Fruit fly (Drosophila melanogaster) whole organism: ENCODE data around the gene CG13041.

Source experiments
- CG8478 ChIP-seq: fragments of >200 bp; optimal IDR thresholded peaks from 2 replicates; lab custom pipeline; 2018; ENCODE audit warnings: inconsistent platforms
- Dll ChIP-seq: fragments of >200 bp; optimal IDR thresholded peaks from 2 replicates; lab custom pipeline; 2017
- EcR ChIP-seq, 2 experiments: fragments of >200 bp; optimal IDR thresholded peaks; 2 replicates each; lab custom pipeline; 2017; ENCODE audit warnings: missing biosample characterization in 2 of 2, missing genetic modification characterization in 2 of 2, missing genetic modification reagents in 2 of 2
- pan ChIP-seq: fragments of >200 bp; optimal IDR thresholded peaks from 2 replicates; lab custom pipeline; 2017
- psq ChIP-seq: fragments of >200 bp; optimal IDR thresholded peaks from 2 replicates; lab custom pipeline; 2017

DNA sequence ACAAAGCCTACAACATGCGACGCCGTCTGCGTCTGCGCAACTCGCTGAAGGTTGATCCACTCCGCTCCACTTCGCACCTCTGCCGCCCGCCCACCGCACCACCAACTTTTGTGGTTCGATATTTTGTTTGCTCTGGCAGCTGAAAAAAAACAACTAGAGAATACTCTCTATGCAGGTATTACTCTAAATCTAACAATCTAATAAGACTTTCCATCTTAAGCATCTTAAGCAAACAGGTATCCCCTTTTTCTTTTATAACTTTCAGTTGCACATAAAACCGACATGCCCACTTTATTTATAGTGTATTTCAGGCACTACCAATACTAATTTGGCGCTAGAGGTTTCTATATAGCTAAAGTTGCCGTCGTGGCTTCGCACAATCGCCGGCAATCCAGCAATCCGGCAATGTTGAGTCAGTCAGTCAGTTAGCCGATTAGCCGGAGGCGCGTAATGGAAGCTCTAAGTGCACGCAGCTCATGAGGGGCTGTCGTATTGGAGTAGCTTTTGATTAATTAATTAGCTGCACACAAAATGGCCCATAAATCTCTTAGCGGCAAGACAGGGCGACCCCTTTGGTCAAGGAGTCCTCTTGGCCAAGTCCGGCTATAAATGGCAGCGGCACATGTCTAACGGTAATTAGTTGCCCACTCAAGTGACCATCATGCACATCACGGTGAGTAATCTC lies 9.0 kb upstream of the CG13041 start, which contains the start of gene CG13058:
- TF ChIP-seq Dll (lab: Kevin White, UChicago): no peak
- no peak for TF ChIP-seq CG8478 (lab: Kevin White, UChicago)
- TF ChIP-seq psq (lab: Kevin White, UChicago): no peak
- no peak for TF ChIP-seq EcR (GFP tag; optimal IDR thresholded peaks at IDR 0.05; lab: Kevin White, UChicago)
- no peak for TF ChIP-seq pan (lab: Kevin White, UChicago)
